Fruit fly (Drosophila melanogaster): ENCODE measurements around the gene CG5902.

- TF ChIP-seq insv (optimal IDR thresholded peaks at IDR 0.05) (no peak), Myc (optimal IDR thresholded peaks at IDR 0.05) (no peak)
Observed at dm6 chr3R:24015939-24016913, 29.8 kb downstream of the CG5902 start.
